Worm (Caenorhabditis elegans): ENCODE data around the gene R05D8.7.

Gene R05D8.7

ce11 chrV:2771560-2771959 lies 8.6 kb upstream of the R05D8.7 start, which contains the start of gene srh-56:
Gene srh-56, plus strand, starts transcription at chrV:2771860.
- TF ChIP-seq ZK185.1 (tag; optimal IDR thresholded peaks at IDR 0.05; ENCODE audit: poor library complexity, severe bottlenecking), result no peak
- no peak for TF ChIP-seq nhr-120 (GFP tag; IDR thresholded peaks at IDR 0.05)
- TF ChIP-seq madf-6 (GFP tag; IDR thresholded peaks at IDR 0.05), result no peak
- TF ChIP-seq mcd-1 (GFP tag; IDR thresholded peaks at IDR 0.05), result no peak
- no peak for TF ChIP-seq ceh-91 (GFP tag; IDR thresholded peaks at IDR 0.05)
- TF ChIP-seq tbx-9 (tag; optimal IDR thresholded peaks at IDR 0.05; ENCODE audit: borderline replicate concordance), result no peak
- TF ChIP-seq tlf-1 (GFP tag; optimal IDR thresholded peaks at IDR 0.05), result no peak
- TF ChIP-seq ccch-3 (GFP tag; optimal IDR thresholded peaks at IDR 0.05), result no peak
- no peak for TF ChIP-seq madf-3 (GFP tag; IDR thresholded peaks at IDR 0.05)
- TF ChIP-seq hmg-1.2 (GFP tag; IDR thresholded peaks at IDR 0.05), result no peak
- TF ChIP-seq repo-1 (tag; optimal IDR thresholded peaks at IDR 0.05), result no peak
- TF ChIP-seq atf-7 (tag; optimal IDR thresholded peaks at IDR 0.05), result no peak

DNA sequence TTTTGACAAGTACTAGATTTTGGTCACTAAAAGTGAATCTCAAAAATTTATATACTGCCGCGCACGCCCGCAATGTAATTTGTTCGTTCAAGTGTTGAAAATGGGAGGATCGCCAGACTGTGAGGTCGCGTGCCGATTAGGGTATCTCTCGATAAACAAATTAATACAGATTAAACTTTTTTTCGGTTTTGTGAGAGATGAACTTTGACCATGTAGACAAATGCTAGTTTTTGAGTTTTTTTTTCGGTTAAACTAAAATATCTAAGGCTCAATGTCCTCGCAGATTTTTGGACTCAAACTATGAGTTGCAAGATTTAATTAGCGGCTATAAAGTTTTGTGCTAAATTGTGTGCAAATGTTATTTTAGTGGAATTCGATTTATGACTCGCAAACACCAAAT lies 6.7 kb upstream of the R05D8.7 start, which contains the start of gene dhs-15:
Gene dhs-15 (minus strand): TSS at position 101 of the 400 bp plus-strand sequence.
- no peak for TF ChIP-seq K11D2.4 (GFP tag; IDR thresholded peaks at IDR 0.05)
- no peak for TF ChIP-seq hrde-1 (tag; optimal IDR thresholded peaks at IDR 0.05; ENCODE audit: borderline replicate concordance)
- no peak for TF ChIP-seq ztf-25 (GFP tag; IDR thresholded peaks at IDR 0.05)
- TF ChIP-seq athp-1 (tag; optimal IDR thresholded peaks at IDR 0.05), result no peak
- no peak for TF ChIP-seq bed-2 (GFP tag; IDR thresholded peaks at IDR 0.05)
- TF ChIP-seq atf-7 (tag; optimal IDR thresholded peaks at IDR 0.05), result no peak
- no peak for TF ChIP-seq pha-4 (tag; optimal IDR thresholded peaks at IDR 0.05)
- TF ChIP-seq rec-8 (tag; optimal IDR thresholded peaks at IDR 0.05), result no peak
- TF ChIP-seq snpc-3.4 (tag; optimal IDR thresholded peaks at IDR 0.05), result no peak
- no peak for TF ChIP-seq egl-18 (GFP tag; IDR thresholded peaks at IDR 0.05)
- no peak for TF ChIP-seq tlf-1 (GFP tag; optimal IDR thresholded peaks at IDR 0.05)
- TF ChIP-seq attf-3 (GFP tag; conservative IDR thresholded peaks at IDR 0.05), result no peak
- TF ChIP-seq B0261.1 (tag; optimal IDR thresholded peaks at IDR 0.05), result no peak
- no peak for TF ChIP-seq mxl-1 (tag; optimal IDR thresholded peaks at IDR 0.05)
- no peak for TF ChIP-seq rcor-1 (GFP tag; IDR thresholded peaks at IDR 0.05)
- TF ChIP-seq hlh-12 (tag; optimal IDR thresholded peaks at IDR 0.05), result no peak
- no peak for TF ChIP-seq ztf-26 (tag; optimal IDR thresholded peaks at IDR 0.05)
- TF ChIP-seq snpc-1.1 (tag; optimal IDR thresholded peaks at IDR 0.05; ENCODE audit: insufficient read depth), result no peak
- TF ChIP-seq nfya-1 (tag; optimal IDR thresholded peaks at IDR 0.05; ENCODE audit: borderline replicate concordance, insufficient read depth), result no peak
- no peak for TF ChIP-seq F33H1.4 (GFP tag; IDR thresholded peaks at IDR 0.05)

DNA sequence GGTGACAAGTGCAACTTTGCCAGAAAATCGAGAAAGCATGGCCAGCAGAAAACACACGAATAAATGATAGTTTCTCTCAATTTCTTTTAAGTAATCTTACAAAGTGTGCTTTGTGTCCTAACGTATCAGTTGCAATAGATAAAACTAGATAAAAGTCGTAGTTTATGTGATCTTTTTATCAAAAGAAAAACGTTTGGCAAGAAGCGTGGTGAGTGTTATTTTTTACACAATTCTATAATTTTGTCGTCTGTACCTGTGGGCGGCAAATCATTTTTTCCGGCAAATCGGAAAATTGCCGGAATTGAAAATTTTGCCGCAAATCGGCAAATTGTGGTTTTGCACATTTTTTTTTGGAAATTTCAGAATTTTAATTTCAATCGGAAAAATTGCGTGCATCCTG lies 4.5 kb upstream of the R05D8.7 start, which contains the start of gene R05D8.9:
Gene R05D8.9 (minus strand): TSS at position 101 of the 400 bp plus-strand sequence.
- no peak for TF ChIP-seq F57A8.1 (GFP tag; optimal IDR thresholded peaks at IDR 0.05)
- no peak for TF ChIP-seq zim-3 (tag; optimal IDR thresholded peaks at IDR 0.05)
- TF ChIP-seq let-607 (tag; optimal IDR thresholded peaks at IDR 0.05), result no peak
- TF ChIP-seq egl-44 (GFP tag; IDR thresholded peaks at IDR 0.05), result no peak
- TF ChIP-seq aptf-2 (GFP tag; conservative IDR thresholded peaks at IDR 0.05), result no peak
- TF ChIP-seq mel-28 (tag; optimal IDR thresholded peaks at IDR 0.05; ENCODE audit: borderline replicate concordance), result no peak
- TF ChIP-seq gei-17 (GFP tag; optimal IDR thresholded peaks at IDR 0.05), result no peak
- TF ChIP-seq akir-1 (GFP tag; optimal IDR thresholded peaks at IDR 0.05), result no peak
- TF ChIP-seq tlf-1 (GFP tag; optimal IDR thresholded peaks at IDR 0.05), result no peak
- TF ChIP-seq dpff-1 (tag; optimal IDR thresholded peaks at IDR 0.05), result no peak
- TF ChIP-seq unc-62 (GFP tag; optimal IDR thresholded peaks at IDR 0.05), result no peak

All from whole organism, young adult.